Worm (Caenorhabditis elegans): ENCODE results near the gene pat-4.
"Not testable (repeated sequence)": the region's sequence is repeated elsewhere in the genome, so short reads cannot be mapped to it uniquely, and the experiment has no call there.

ce11 chrIII:57257-57656 is 37.4 kb downstream of the pat-4 start:
- not testable (repeated sequence) for TF ChIP-seq egrh-3 (GFP tag; IDR thresholded peaks at IDR 0.05); nfyb-1 (GFP tag; IDR thresholded peaks at IDR 0.05); F23B12.7 (tag; optimal IDR thresholded peaks at IDR 0.05; ENCODE audit: insufficient read depth); ets-4 (GFP tag; optimal IDR thresholded peaks at IDR 0.05); nfya-2 (GFP tag; IDR thresholded peaks at IDR 0.05); ztf-3 (GFP tag; optimal IDR thresholded peaks at IDR 0.05); K11D2.4 (GFP tag; IDR thresholded peaks at IDR 0.05); ama-1 (optimal IDR thresholded peaks at IDR 0.05); ama-1 (GFP tag; optimal IDR thresholded peaks at IDR 0.05)
